Fruit fly (Drosophila melanogaster) whole organism, prepupa: Measurements from ENCODE around the gene Vps39.
A peak's percentile ranks its signal among the peaks of the same experiment; 100 is the strongest.

Experiments used
- Blimp-1 ChIP-seq: fragments of 200-800 bp; sonication (Bioruptor generic); optimal IDR thresholded peaks from 3 replicates; lab custom pipeline; 2017; ENCODE audit warnings: missing biosample characterization, missing genetic modification characterization, mild to moderate bottlenecking, moderate library complexity, missing genetic modification reagents
- CG10669 ChIP-seq: fragments of 200-800 bp; sonication (Bioruptor generic); optimal IDR thresholded peaks from 3 replicates; lab custom pipeline; 2018; ENCODE audit warnings: missing biosample characterization, mild to moderate bottlenecking, missing genetic modification characterization, moderate library complexity
- CG11294 ChIP-seq: fragments of 200-800 bp; sonication (Bioruptor generic); IDR thresholded peaks from 2 replicates; pipeline ENCODE4 v1.3.6; 2022; ENCODE audit warnings: missing biosample characterization, missing genetic modification characterization
- CG1621 ChIP-seq: fragments of 200-800 bp; sonication (Bioruptor generic); optimal IDR thresholded peaks from 3 replicates; lab custom pipeline; 2018; ENCODE audit warnings: missing biosample characterization, mild to moderate bottlenecking, missing genetic modification characterization
- CG16779 ChIP-seq: fragments of 200-800 bp; sonication (Bioruptor generic); optimal IDR thresholded peaks from 3 replicates; lab custom pipeline; 2017; ENCODE audit warnings: missing biosample characterization, mild to moderate bottlenecking, missing genetic modification characterization
- CG31627 ChIP-seq: fragments of 200-800 bp; sonication (Bioruptor generic); optimal IDR thresholded peaks from 3 replicates; lab custom pipeline; 2016; ENCODE audit warnings: missing biosample characterization, missing genetic modification characterization
- CG32006 ChIP-seq: fragments of 200-800 bp; sonication (Bioruptor generic); optimal IDR thresholded peaks from 3 replicates; lab custom pipeline; 2017; ENCODE audit warnings: missing biosample characterization, mild to moderate bottlenecking, missing genetic modification characterization
- CG34406 ChIP-seq: fragments of 200-800 bp; sonication (Bioruptor generic); optimal IDR thresholded peaks from 3 replicates; lab custom pipeline; 2016; ENCODE audit warnings: missing biosample characterization, missing genetic modification characterization
- CG6854 ChIP-seq: fragments of 200-800 bp; sonication (Bioruptor generic); optimal IDR thresholded peaks from 2 replicates; lab custom pipeline; 2017; ENCODE audit warnings: missing biosample characterization, mild to moderate bottlenecking, missing genetic modification characterization
- CG8319 ChIP-seq: fragments of 200-800 bp; sonication (Bioruptor generic); optimal IDR thresholded peaks from 3 replicates; lab custom pipeline; 2016; ENCODE audit warnings: missing biosample characterization, missing genetic modification characterization
- CG8632 ChIP-seq: fragments of 200-800 bp; sonication (Bioruptor generic); optimal IDR thresholded peaks from 3 replicates; lab custom pipeline; 2016; ENCODE audit warnings: missing biosample characterization, missing genetic modification characterization
- Eip78C ChIP-seq: fragments of 200-800 bp; sonication (Bioruptor generic); peaks from one replicate; lab custom pipeline; 2016; ENCODE audit warnings: missing biosample characterization, missing genetic modification characterization
- Eip93F ChIP-seq: fragments of 200-800 bp; sonication (Bioruptor generic); optimal IDR thresholded peaks from 2 replicates; lab custom pipeline; 2016; ENCODE audit warnings: missing biosample characterization, mild to moderate bottlenecking, missing genetic modification characterization
- Ets21C ChIP-seq: fragments of 200-800 bp; sonication (Bioruptor generic); optimal IDR thresholded peaks from 3 replicates; lab custom pipeline; 2016; ENCODE audit warnings: missing biosample characterization, missing genetic modification characterization
- Hr38 ChIP-seq: sonication (Bioruptor generic); optimal IDR thresholded peaks from 2 replicates; lab custom pipeline; 2016; ENCODE audit warnings: missing biosample characterization, missing genetic modification characterization
- Hr39 ChIP-seq: fragments of 200-800 bp; sonication (Bioruptor generic); optimal IDR thresholded peaks from 2 replicates; lab custom pipeline; 2016; ENCODE audit warnings: missing biosample characterization, missing genetic modification characterization
- Met ChIP-seq: fragments of 200-800 bp; sonication (Bioruptor generic); optimal IDR thresholded peaks from 3 replicates; lab custom pipeline; 2016; ENCODE audit warnings: missing biosample characterization, missing genetic modification characterization
- OdsH ChIP-seq: fragments of 200-800 bp; sonication (Bioruptor generic); optimal IDR thresholded peaks from 3 replicates; lab custom pipeline; 2016; ENCODE audit warnings: missing biosample characterization, missing genetic modification characterization
- Sox15 ChIP-seq: fragments of 200-800 bp; sonication (Bioruptor generic); optimal IDR thresholded peaks from 3 replicates; lab custom pipeline; 2016; ENCODE audit warnings: missing biosample characterization, missing genetic modification characterization
- achi ChIP-seq: fragments of 200-800 bp; sonication (Bioruptor generic); optimal IDR thresholded peaks from 3 replicates; lab custom pipeline; 2016; ENCODE audit warnings: missing biosample characterization, missing genetic modification characterization
- acj6 ChIP-seq: fragments of 200-800 bp; sonication (Bioruptor generic); optimal IDR thresholded peaks from 3 replicates; lab custom pipeline; 2016; ENCODE audit warnings: missing biosample characterization, missing genetic modification characterization
- dac ChIP-seq: fragments of 200-800 bp; sonication (Bioruptor generic); optimal IDR thresholded peaks from 2 replicates; lab custom pipeline; 2017; ENCODE audit warnings: missing biosample characterization, mild to moderate bottlenecking, missing genetic modification characterization
- eg ChIP-seq: fragments of 200-800 bp; sonication (Bioruptor generic); IDR thresholded peaks from 3 replicates; pipeline ENCODE4 v1.3.6; 2022; ENCODE audit warnings: missing biosample characterization, missing genetic modification characterization
- fd59A ChIP-seq: fragments of 200-800 bp; sonication (Bioruptor generic); optimal IDR thresholded peaks from 2 replicates; lab custom pipeline; 2017; ENCODE audit warnings: missing biosample characterization, mild to moderate bottlenecking, missing genetic modification characterization, missing genetic modification reagents
- fkh ChIP-seq: fragments of 200-800 bp; sonication (Bioruptor generic); optimal IDR thresholded peaks from 3 replicates; lab custom pipeline; 2017; ENCODE audit warnings: missing biosample characterization, mild to moderate bottlenecking, missing genetic modification characterization, moderate library complexity
- lz ChIP-seq: fragments of 200-800 bp; sonication (Bioruptor generic); optimal IDR thresholded peaks from 3 replicates; lab custom pipeline; 2016; ENCODE audit warnings: missing biosample characterization, missing genetic modification characterization
- pdm3 ChIP-seq: fragments of 200-800 bp; sonication (Bioruptor generic); optimal IDR thresholded peaks from 3 replicates; lab custom pipeline; 2016; ENCODE audit warnings: missing biosample characterization, missing genetic modification characterization
- salr ChIP-seq, 2 experiments: fragments of 200-800 bp; sonication (Bioruptor generic); optimal IDR thresholded peaks; 3 replicates each; lab custom pipeline; 2016 to 2018; ENCODE audit warnings: missing biosample characterization in 2 of 2, missing genetic modification characterization in 2 of 2, mild to moderate bottlenecking in 1 of 2
- spab ChIP-seq: fragments of 200-800 bp; sonication (Bioruptor generic); optimal IDR thresholded peaks from 2 replicates; lab custom pipeline; 2017; ENCODE audit warnings: missing biosample characterization, mild to moderate bottlenecking, missing genetic modification characterization, missing genetic modification reagents
- ss ChIP-seq, 2 experiments: fragments of 200-800 bp; sonication (Bioruptor generic); optimal IDR thresholded peaks; 2 replicates in 1 of 2; 3 replicates in 1 of 2; lab custom pipeline; 2017 to 2018; ENCODE audit warnings: mild to moderate bottlenecking in 2 of 2, missing biosample characterization in 2 of 2, missing genetic modification characterization in 2 of 2, moderate library complexity in 1 of 2
- svp ChIP-seq: fragments of 200-800 bp; sonication (Bioruptor generic); peaks from one replicate; lab custom pipeline; 2016; ENCODE audit warnings: missing biosample characterization, missing genetic modification characterization
- vri ChIP-seq: fragments of 200-800 bp; sonication (Bioruptor generic); optimal IDR thresholded peaks from 3 replicates; lab custom pipeline; 2016; ENCODE audit warnings: missing biosample characterization, mild to moderate bottlenecking, missing genetic modification characterization

The Vps39 gene

DNA sequence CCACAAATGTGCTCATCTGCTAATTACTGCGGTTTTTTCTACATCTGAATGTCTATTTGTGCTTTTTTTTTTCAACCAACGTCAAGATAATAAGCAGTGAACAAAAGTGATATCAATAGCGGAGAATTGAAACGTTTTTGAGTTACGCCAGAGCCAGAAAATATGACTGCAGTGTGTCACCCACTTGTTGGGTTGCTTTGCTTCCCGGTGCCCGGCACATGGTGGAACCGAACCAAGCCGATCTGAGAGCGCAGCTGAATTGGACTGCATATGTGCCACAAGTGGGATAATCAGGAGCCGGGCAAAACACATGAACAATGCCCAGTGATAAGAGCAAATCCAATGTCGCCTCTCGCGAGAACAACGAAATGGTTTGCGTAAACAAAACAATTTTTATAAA, 18.1 kb upstream of the Vps39 start:
- TF ChIP-seq CG11294 (GFP tag; lab: Robert Waterston, UW) (no peak), acj6 (GFP tag; lab: Kevin White, UChicago) (no peak), CG1621 (no peak), svp (GFP tag; lab: Kevin White, UChicago) (peak; percentile 73), vri (peak; percentile 66), fd59A (GFP tag; lab: Kevin White, UChicago) (no peak), fkh (no peak), Eip78C (GFP tag; lab: Kevin White, UChicago) (peak; percentile 32), spab (no peak), Eip93F (no peak), Ets21C (GFP tag; lab: Kevin White, UChicago) (no peak), CG34406 (no peak), CG32006 (GFP tag; lab: Kevin White, UChicago) (no peak), Blimp-1 (GFP tag; lab: Kevin White, UChicago) (no peak), pdm3 (GFP tag; lab: Kevin White, UChicago) (no peak), CG31627 (GFP tag; lab: Kevin White, UChicago) (no peak), Sox15 (GFP tag; lab: Kevin White, UChicago) (no peak)
- TF ChIP-seq, all 60 proteins: peak for 3

- peak; percentile 69 for TF ChIP-seq svp (GFP tag; lab: Kevin White, UChicago)
- TF ChIP-seq salr (GFP tag; optimal IDR thresholded peaks at IDR 0.05; lab: Kevin White, UChicago) = no peak
Measured at dm6 chr3R:18291831-18292230, 17.6 kb upstream of the Vps39 start.

- TF ChIP-seq CG10669 (GFP tag; lab: Kevin White, UChicago) = no peak
- TF ChIP-seq CG8632 (GFP tag; lab: Kevin White, UChicago) = no peak
- TF ChIP-seq OdsH (GFP tag; lab: Kevin White, UChicago) = no peak
- TF ChIP-seq dac (GFP tag; lab: Kevin White, UChicago) = no peak
- TF ChIP-seq ss (GFP tag; optimal IDR thresholded peaks at IDR 0.05; lab: Kevin White, UChicago) = no peak
- TF ChIP-seq achi (GFP tag; lab: Kevin White, UChicago) = no peak
- TF ChIP-seq Hr39 = no peak
- TF ChIP-seq CG34406 = no peak
Measured at dm6 chr3R:18288677-18289076, 14.4 kb upstream of the Vps39 start, which contains the start of gene CG7131. Gene CG7131 (minus strand): TSS chr3R:18288777.

DNA sequence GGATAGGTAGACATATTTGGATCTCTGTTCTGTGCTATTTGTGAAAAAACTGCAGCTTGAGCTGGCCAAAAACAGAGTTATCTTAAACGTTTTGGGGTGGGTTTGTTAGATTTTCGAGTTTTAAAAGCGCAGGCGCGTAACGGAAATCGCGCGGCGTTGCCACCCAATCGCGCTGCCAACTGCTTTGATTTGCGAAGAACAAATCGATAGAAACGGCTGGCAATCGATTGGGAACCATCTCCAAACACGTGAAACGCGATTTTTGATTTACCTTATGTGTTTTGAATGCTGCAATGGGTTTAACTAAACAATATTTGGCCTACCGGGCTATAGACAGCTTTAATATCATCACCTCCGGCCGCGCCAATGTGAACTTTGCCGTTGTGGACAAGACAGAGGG, 9.2 kb upstream of the Vps39 start, which contains the start of the genes CG14312 and CG8064:
Gene CG14312 (minus strand): TSS at position 88 of the 400 bp plus-strand sequence.
Gene CG8064 (plus strand): TSS at position 220 of the 400 bp plus-strand sequence.
- TF ChIP-seq lz (no peak), svp (GFP tag; lab: Kevin White, UChicago) (peak; percentile 35)
- TF ChIP-seq, all 60 proteins: peak for 1

- TF ChIP-seq eg (GFP tag; lab: Robert Waterston, UW) (no peak), Eip93F (peak; percentile 2), vri (peak; percentile 17), CG1621 (no peak)
Measured at dm6 chr3R:18280866-18281473, 6.7 kb upstream of the Vps39 start.

DNA sequence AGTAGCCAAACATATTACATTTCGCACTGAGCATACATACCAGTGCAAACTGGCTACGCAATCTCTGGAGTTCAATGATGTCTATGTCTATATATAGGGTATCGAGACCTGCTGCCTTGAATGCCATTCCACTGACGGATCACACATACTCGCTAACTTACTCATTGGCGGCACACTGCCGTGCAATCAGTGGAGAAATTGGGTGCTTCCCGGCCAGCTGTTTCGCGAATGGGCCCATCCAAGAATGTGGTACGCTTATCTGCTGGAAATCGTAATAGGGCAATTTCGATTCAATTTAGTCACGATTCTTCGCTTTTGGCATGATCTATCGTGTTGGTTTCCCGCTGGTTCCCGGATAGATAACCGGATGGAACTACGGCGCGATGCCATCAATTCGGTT, 5.9 kb upstream of the Vps39 start:
- no peak for TF ChIP-seq CG11294 (GFP tag; lab: Robert Waterston, UW)
- TF ChIP-seq Hr38 (GFP tag; lab: Kevin White, UChicago) = no peak
- TF ChIP-seq CG8632 (GFP tag; lab: Kevin White, UChicago) = no peak
- no peak for TF ChIP-seq CG16779 (tag; lab: Kevin White, UChicago)
- no peak for TF ChIP-seq pdm3 (GFP tag; lab: Kevin White, UChicago)
- TF ChIP-seq CG10669 (GFP tag; lab: Kevin White, UChicago) = no peak
- no peak for TF ChIP-seq CG32006 (GFP tag; lab: Kevin White, UChicago)
- TF ChIP-seq Eip78C (GFP tag; lab: Kevin White, UChicago) = no peak
- TF ChIP-seq Eip93F = no peak
- no peak for TF ChIP-seq Met (GFP tag; lab: Kevin White, UChicago)
- no peak for TF ChIP-seq CG8319 (GFP tag; lab: Kevin White, UChicago)
- TF ChIP-seq ss (GFP tag; optimal IDR thresholded peaks at IDR 0.05; lab: Kevin White, UChicago) = no peak
- no peak for TF ChIP-seq CG6854 (GFP tag; lab: Kevin White, UChicago)
- TF ChIP-seq eg (GFP tag; lab: Robert Waterston, UW) = no peak
- TF ChIP-seq achi (GFP tag; lab: Kevin White, UChicago) = no peak
- no peak for TF ChIP-seq vri
- no peak for TF ChIP-seq Ets21C (GFP tag; lab: Kevin White, UChicago)
- no peak for TF ChIP-seq acj6 (GFP tag; lab: Kevin White, UChicago)
- TF ChIP-seq, all 60 proteins: peak for 0
